Worm (Caenorhabditis elegans) whole organism, young adult: Measurements from ENCODE around the gene mrp-5.

Experiments
- atf-7 ChIP-seq: sonication (generic microtip); optimal IDR thresholded peaks from 2 replicates; lab custom pipeline; 2017; ENCODE audit warnings: mild to moderate bottlenecking, missing genetic modification characterization, missing compliant biosample characterization
- madf-6 ChIP-seq: fragments of 200-800 bp; sonication (Bioruptor generic); IDR thresholded peaks from 2 replicates; pipeline ENCODE4 v1.3.6; 2022; ENCODE audit warnings: missing genetic modification reagents, missing genetic modification characterization, missing compliant biosample characterization
- mes-4 ChIP-seq: sonication (generic microtip); optimal IDR thresholded peaks from 2 replicates; lab custom pipeline; 2016; ENCODE audit warnings: missing genotype, missing genetic modification characterization, missing compliant biosample characterization
- unc-130 ChIP-seq: sonication (generic microtip); optimal IDR thresholded peaks from 2 replicates; lab custom pipeline; 2016; ENCODE audit warnings: missing genetic modification reagents, missing genetic modification characterization, missing compliant biosample characterization

DNA sequence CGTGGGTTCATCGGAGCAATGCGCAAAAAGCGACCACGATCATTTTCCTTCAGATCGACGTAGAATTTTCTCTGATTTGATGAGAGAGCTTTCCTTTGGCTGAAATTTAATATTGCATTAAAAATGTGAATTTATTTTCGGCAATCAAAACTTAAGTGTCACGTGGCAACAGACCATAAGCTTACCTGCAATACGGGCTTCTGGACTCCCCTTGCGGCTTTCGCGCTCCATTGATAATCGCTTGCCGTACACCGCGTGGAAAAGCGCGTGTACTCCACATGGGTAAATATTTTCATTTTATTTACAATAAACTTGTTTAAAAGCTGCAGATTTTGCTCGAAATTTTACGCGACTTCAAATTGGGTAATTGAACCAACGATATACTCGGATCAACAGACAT lies 36.4 kb upstream of the mrp-5 start, which contains the start of gene plp-2:
- TF ChIP-seq mes-4 (no peak), atf-7 (tag; lab: Kevin White, UChicago) (no peak), madf-6 (GFP tag; lab: Robert Waterston, UW) (no peak), unc-130 (no peak)
